Fruit fly (Drosophila melanogaster): ENCODE measurements around the gene Tengl2.

DNA sequence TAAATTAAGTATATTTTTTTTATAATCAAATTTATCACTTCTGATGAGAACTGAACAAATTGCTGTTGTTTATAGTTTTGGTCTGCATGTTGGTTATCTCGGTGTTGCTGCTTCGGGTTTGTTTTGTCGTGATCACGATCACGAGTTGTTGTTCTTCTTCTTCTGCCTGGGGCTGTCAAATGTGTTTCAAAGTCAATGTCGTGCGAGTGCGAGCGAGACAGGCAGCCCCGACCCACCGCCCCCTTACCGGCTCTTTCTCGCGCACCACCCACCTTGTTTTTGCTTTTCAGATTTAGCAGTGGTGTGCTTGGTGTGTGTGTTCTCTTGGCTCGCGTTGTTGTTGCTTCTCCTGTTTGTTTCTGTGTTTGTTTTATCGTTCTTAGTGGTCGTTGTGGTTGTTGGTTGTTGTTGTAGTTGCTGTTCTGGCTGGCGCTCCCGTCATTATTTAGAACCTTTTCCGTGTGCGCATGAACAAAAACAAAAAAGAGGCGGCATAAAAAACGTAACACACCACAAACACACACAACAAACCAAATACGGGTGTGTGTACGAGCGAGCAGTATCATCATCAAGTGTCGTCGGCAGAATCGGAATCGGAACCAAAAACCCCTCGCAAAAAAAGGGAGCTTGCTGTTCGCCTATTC lies 41.6 kb downstream of the Tengl2 start, which contains the start of gene COX7AL2:
- TF ChIP-seq prd (optimal IDR thresholded peaks at IDR 0.05) (no peak), prd (GFP tag; IDR thresholded peaks at IDR 0.05) (no peak), Ravus (GFP tag; IDR thresholded peaks at IDR 0.05) (no peak), CG17186 (GFP tag; optimal IDR thresholded peaks at IDR 0.05) (no peak), CG34376 (GFP tag; optimal IDR thresholded peaks at IDR 0.05) (no peak), CG17361 (GFP tag; IDR thresholded peaks at IDR 0.05) (no peak), Doc3 (GFP tag; IDR thresholded peaks at IDR 0.05; ENCODE audit: partially characterized antibody) (no peak), CG3163 (GFP tag; optimal IDR thresholded peaks at IDR 0.05) (no peak), CG7372 (GFP tag; IDR thresholded peaks at IDR 0.05) (no peak), fd102C (GFP tag; optimal IDR thresholded peaks at IDR 0.05) (no peak), CG3995 (GFP tag; optimal IDR thresholded peaks at IDR 0.05) (peak; percentile 86), nerfin-2 (GFP tag; IDR thresholded peaks at IDR 0.05; ENCODE audit: partially characterized antibody) (no peak), CG7839 (tag; optimal IDR thresholded peaks at IDR 0.05) (no peak), Aef1 (GFP tag; IDR thresholded peaks at IDR 0.05) (no peak)
